Worm (Caenorhabditis elegans) whole organism, late embryonic: Measurements from ENCODE around the gene snf-6.

ENCODE experiments used
- K02D7.2 ChIP-seq: sonication (generic microtip); optimal IDR thresholded peaks from 2 replicates; lab custom pipeline; 2017; ENCODE audit warnings: mild to moderate bottlenecking, missing genetic modification characterization, missing compliant biosample characterization
- K09A11.1 ChIP-seq: sonication (generic microtip); optimal IDR thresholded peaks from 2 replicates; lab custom pipeline; 2017; ENCODE audit warnings: antibody characterized with exemption, mild to moderate bottlenecking, missing genetic modification characterization, missing compliant biosample characterization; ENCODE audit not compliant: insufficient read depth
- Y22D7AL.16 ChIP-seq: sonication (generic microtip); optimal IDR thresholded peaks from 2 replicates; lab custom pipeline; 2016; ENCODE audit warnings: missing genetic modification characterization, missing compliant biosample characterization
- ceh-14 ChIP-seq: sonication (generic microtip); optimal IDR thresholded peaks from 2 replicates; lab custom pipeline; 2016; ENCODE audit warnings: missing genotype, missing genetic modification characterization, missing compliant biosample characterization
- ceh-19 ChIP-seq: fragments of 200-800 bp; sonication (Bioruptor generic); optimal IDR thresholded peaks from 2 replicates; lab custom pipeline; 2018; ENCODE audit warnings: mild to moderate bottlenecking, missing genetic modification characterization, missing compliant biosample characterization
- ceh-2 ChIP-seq: sonication (generic microtip); optimal IDR thresholded peaks from 2 replicates; lab custom pipeline; 2016; ENCODE audit warnings: missing genotype, missing genetic modification characterization, missing compliant biosample characterization
- ceh-24 ChIP-seq: sonication (generic microtip); optimal IDR thresholded peaks from 2 replicates; lab custom pipeline; 2016; ENCODE audit warnings: mild to moderate bottlenecking, missing genetic modification characterization, missing compliant biosample characterization
- ceh-48 ChIP-seq: sonication (generic microtip); optimal IDR thresholded peaks from 2 replicates; lab custom pipeline; 2016; ENCODE audit warnings: missing genetic modification characterization, inconsistent platforms, missing compliant biosample characterization
- ceh-6 ChIP-seq: fragments of 200-800 bp; sonication (Bioruptor generic); optimal IDR thresholded peaks from 2 replicates; lab custom pipeline; 2018; ENCODE audit warnings: mild to moderate bottlenecking, missing genetic modification characterization, missing compliant biosample characterization
- ceh-9 ChIP-seq: sonication (generic microtip); optimal IDR thresholded peaks from 2 replicates; lab custom pipeline; 2016; ENCODE audit warnings: mild to moderate bottlenecking, missing genetic modification characterization, inconsistent platforms, missing compliant biosample characterization
- che-1 ChIP-seq: sonication (generic microtip); optimal IDR thresholded peaks from 2 replicates; lab custom pipeline; 2016; ENCODE audit warnings: mild to moderate bottlenecking, missing genetic modification characterization, missing compliant biosample characterization
- dve-1 ChIP-seq: sonication (generic microtip); optimal IDR thresholded peaks from 2 replicates; lab custom pipeline; 2017; ENCODE audit warnings: antibody characterized with exemption, mild to moderate bottlenecking, missing genetic modification characterization, missing compliant biosample characterization
- elt-2 ChIP-seq: sonication (generic microtip); optimal IDR thresholded peaks from 2 replicates; lab custom pipeline; 2016; ENCODE audit warnings: missing genetic modification reagents, missing genetic modification characterization, missing compliant biosample characterization
- elt-4 ChIP-seq: sonication (generic microtip); optimal IDR thresholded peaks from 2 replicates; lab custom pipeline; 2016; ENCODE audit warnings: missing genetic modification characterization, missing compliant biosample characterization
- ets-4 ChIP-seq: sonication (generic microtip); optimal IDR thresholded peaks from 2 replicates; lab custom pipeline; 2016; ENCODE audit warnings: missing genetic modification characterization, missing compliant biosample characterization
- fax-1 ChIP-seq: sonication (generic microtip); optimal IDR thresholded peaks from 2 replicates; lab custom pipeline; 2016; ENCODE audit warnings: missing genotype, missing genetic modification characterization, missing compliant biosample characterization
- gmeb-2 ChIP-seq: sonication (generic microtip); optimal IDR thresholded peaks from 2 replicates; lab custom pipeline; 2016; ENCODE audit warnings: missing genetic modification characterization, inconsistent platforms, missing compliant biosample characterization
- hlh-13 ChIP-seq: fragments of 200-800 bp; sonication (Bioruptor generic); optimal IDR thresholded peaks from 2 replicates; lab custom pipeline; 2018; ENCODE audit warnings: mild to moderate bottlenecking, missing genetic modification characterization, missing compliant biosample characterization
- mec-3 ChIP-seq: sonication (generic microtip); optimal IDR thresholded peaks from 2 replicates; lab custom pipeline; 2016; ENCODE audit warnings: borderline replicate concordance, missing genetic modification characterization, missing compliant biosample characterization
- nfya-1 ChIP-seq: sonication (generic microtip); optimal IDR thresholded peaks from 2 replicates; lab custom pipeline; 2017; ENCODE audit warnings: missing genetic modification characterization, mild to moderate bottlenecking, missing compliant biosample characterization, antibody characterized with exemption, moderate library complexity
- nhr-11 ChIP-seq: fragments of 150-350 bp; optimal IDR thresholded peaks from 2 replicates; lab custom pipeline; 2014; ENCODE audit warnings: missing biosample characterization, missing genetic modification characterization
- nhr-232 ChIP-seq: sonication (generic microtip); optimal IDR thresholded peaks from 2 replicates; lab custom pipeline; 2016; ENCODE audit warnings: missing genetic modification characterization, missing compliant biosample characterization
- odd-2 ChIP-seq: sonication (generic microtip); optimal IDR thresholded peaks from 2 replicates; lab custom pipeline; 2017; ENCODE audit warnings: antibody characterized with exemption, mild to moderate bottlenecking, missing genetic modification characterization, missing compliant biosample characterization
- pax-1 ChIP-seq: fragments of 150-350 bp; optimal IDR thresholded peaks from 2 replicates; lab custom pipeline; 2014; ENCODE audit warnings: missing biosample characterization, missing genetic modification characterization
- pha-2 ChIP-seq: sonication (generic microtip); optimal IDR thresholded peaks from 2 replicates; lab custom pipeline; 2017; ENCODE audit warnings: mild to moderate bottlenecking, missing genetic modification characterization, missing compliant biosample characterization
- rnt-1 ChIP-seq: sonication (generic microtip); optimal IDR thresholded peaks from 2 replicates; lab custom pipeline; 2016; ENCODE audit warnings: missing genetic modification characterization, missing compliant biosample characterization
- sdc-2 ChIP-seq: sonication (generic microtip); optimal IDR thresholded peaks from 2 replicates; lab custom pipeline; 2016; ENCODE audit warnings: missing genotype, missing genetic modification characterization, missing compliant biosample characterization
- sox-4 ChIP-seq: sonication (generic microtip); optimal IDR thresholded peaks from 2 replicates; lab custom pipeline; 2017; ENCODE audit warnings: mild to moderate bottlenecking, missing genetic modification characterization, inconsistent platforms, missing compliant biosample characterization
- syd-9 ChIP-seq: sonication (generic microtip); optimal IDR thresholded peaks from 2 replicates; lab custom pipeline; 2016; ENCODE audit warnings: mild to moderate bottlenecking, missing genetic modification characterization, moderate library complexity, missing compliant biosample characterization
- ttx-3 ChIP-seq: sonication (generic microtip); optimal IDR thresholded peaks from 2 replicates; lab custom pipeline; 2016; ENCODE audit warnings: missing genetic modification reagents, missing genetic modification characterization, missing compliant biosample characterization
- unc-42 ChIP-seq: sonication (generic microtip); optimal IDR thresholded peaks from 2 replicates; lab custom pipeline; 2016; ENCODE audit warnings: missing genotype, missing genetic modification characterization, missing compliant biosample characterization
- unc-86 ChIP-seq: sonication (generic microtip); optimal IDR thresholded peaks from 2 replicates; lab custom pipeline; 2016; ENCODE audit warnings: missing genetic modification characterization, missing compliant biosample characterization
- zip-5 ChIP-seq: sonication (generic microtip); optimal IDR thresholded peaks from 2 replicates; lab custom pipeline; 2016; ENCODE audit warnings: missing genetic modification characterization, missing compliant biosample characterization

snf-6 gene

DNA sequence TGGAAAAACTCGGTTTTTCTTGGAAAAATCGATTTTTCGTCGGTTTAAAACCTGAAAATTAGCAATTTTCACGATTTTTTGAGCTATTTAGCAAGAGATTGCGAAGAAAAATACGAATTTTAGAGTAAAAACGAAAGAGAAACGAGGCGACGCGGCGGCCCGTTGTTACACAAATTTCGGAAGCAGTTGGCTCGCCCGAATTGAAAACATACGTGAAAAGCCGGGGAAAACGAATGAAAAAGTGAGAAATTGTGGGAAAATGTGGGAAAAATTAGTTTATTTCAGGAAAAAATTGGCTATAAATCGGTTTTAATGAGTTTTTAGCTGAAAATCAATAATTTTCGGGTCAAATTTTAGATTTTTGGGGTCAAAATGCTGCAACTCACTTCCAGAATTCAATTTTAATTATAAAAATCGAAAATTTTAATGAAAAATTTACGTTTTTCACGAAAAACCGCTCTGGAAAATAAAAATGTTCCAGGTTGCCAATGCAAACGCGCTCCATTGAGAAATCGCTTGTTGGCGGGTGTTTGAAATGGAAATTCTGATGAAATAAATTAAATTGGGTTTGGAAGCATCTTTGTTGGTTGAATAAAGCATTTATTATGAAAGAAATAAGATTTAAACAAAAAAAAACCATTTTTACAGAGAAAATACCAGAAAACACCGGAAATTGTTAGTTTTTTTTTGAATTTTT lies at the start of gene snf-6:
Gene snf-6, minus strand, starts transcription at position 51 of the 697 bp plus-strand sequence.
- TF ChIP-seq nfya-1 (tag; lab: Kevin White, UChicago), result no peak
- peak; percentile 28 for TF ChIP-seq che-1 (tag; lab: Kevin White, UChicago)
- TF ChIP-seq fax-1, result no peak
- TF ChIP-seq ceh-19, result no peak
- TF ChIP-seq, all 69 proteins: peak for 1

DNA sequence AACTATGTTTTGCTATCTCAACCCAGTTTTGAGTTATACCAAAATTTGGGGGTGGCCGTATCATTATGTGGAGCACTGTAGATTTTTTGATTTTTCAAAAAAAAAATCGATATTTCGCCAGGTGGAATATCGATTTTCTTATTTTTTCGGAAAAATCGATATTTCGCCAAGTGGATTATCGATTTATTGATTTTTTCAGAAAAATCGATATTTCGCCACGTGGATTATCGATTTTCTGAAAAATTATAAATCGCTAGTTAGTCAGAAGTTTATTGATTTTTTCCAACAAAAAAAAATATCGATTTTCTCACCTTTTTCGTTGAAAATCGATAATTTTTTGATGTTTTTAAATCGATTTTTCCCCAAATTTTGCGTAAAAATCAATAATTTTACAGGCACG lies 47.5 kb upstream of the snf-6 start:
- TF ChIP-seq hlh-13, result no peak
- TF ChIP-seq ceh-48, result peak; percentile 80

DNA sequence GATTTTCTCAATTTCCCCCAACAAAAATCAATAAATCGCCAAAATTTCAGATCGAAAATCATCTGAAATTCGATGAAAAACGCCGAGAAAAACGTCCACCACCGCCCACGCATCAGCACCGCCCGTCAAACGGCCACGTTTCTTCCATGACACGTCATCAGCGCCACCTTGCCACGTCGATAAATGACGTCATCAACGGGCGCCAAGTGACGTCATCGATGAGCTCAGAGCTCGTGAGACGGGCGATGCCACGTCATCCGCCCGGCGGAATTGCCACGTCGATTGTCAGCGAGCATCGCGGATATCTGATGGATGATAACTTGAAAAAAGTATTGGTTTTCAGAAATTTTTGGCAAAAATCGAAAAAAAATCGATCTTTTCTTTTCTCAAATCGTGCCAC lies 46.4 kb upstream of the snf-6 start:
- TF ChIP-seq zip-5 (tag; lab: Kevin White, UChicago), result no peak
- no peak for TF ChIP-seq elt-4
- TF ChIP-seq nhr-11, result no peak
- TF ChIP-seq fax-1, result no peak
- TF ChIP-seq syd-9 (tag; lab: Kevin White, UChicago), result no peak
- TF ChIP-seq odd-2 (tag; lab: Kevin White, UChicago), result no peak
- no peak for TF ChIP-seq ttx-3 (tag; lab: Kevin White, UChicago)
- TF ChIP-seq nhr-232 (tag; lab: Kevin White, UChicago), result no peak
- TF ChIP-seq ceh-6 (GFP tag; lab: Kevin White, UChicago), result no peak
- TF ChIP-seq sox-4 (tag; lab: Kevin White, UChicago), result no peak
- TF ChIP-seq K09A11.1 (tag; lab: Kevin White, UChicago), result no peak
- TF ChIP-seq Y22D7AL.16, result no peak
- no peak for TF ChIP-seq elt-2 (tag; lab: Kevin White, UChicago)
- no peak for TF ChIP-seq unc-42 (tag; lab: Kevin White, UChicago)
- TF ChIP-seq nfya-1 (tag; lab: Kevin White, UChicago), result no peak
- no peak for TF ChIP-seq sdc-2 (tag; lab: Kevin White, UChicago)
- no peak for TF ChIP-seq pax-1 (tag; lab: Kevin White, UChicago)
- TF ChIP-seq ets-4 (tag; lab: Kevin White, UChicago), result no peak
- no peak for TF ChIP-seq gmeb-2 (tag; lab: Kevin White, UChicago)

DNA sequence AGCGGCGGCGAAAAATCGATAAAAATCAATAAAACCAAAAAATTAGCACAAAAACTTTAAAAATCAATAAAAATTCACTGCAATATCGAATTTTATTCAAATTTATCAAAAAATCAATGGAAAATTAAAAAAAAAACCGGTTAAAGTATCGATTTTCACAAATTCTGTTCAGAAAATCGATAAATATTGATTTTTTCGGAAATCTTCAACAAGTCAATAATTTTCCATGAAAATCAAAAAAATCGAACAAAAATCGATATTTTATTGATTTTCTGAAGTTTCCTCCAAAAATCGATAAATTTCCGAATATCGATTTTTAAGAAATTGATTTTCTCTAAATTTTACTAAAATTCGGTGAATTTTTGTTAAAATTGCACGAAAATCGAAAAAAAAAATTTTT lies 45.9 kb upstream of the snf-6 start:
- TF ChIP-seq ceh-48 (peak; percentile 59), che-1 (tag; lab: Kevin White, UChicago) (no peak)

DNA sequence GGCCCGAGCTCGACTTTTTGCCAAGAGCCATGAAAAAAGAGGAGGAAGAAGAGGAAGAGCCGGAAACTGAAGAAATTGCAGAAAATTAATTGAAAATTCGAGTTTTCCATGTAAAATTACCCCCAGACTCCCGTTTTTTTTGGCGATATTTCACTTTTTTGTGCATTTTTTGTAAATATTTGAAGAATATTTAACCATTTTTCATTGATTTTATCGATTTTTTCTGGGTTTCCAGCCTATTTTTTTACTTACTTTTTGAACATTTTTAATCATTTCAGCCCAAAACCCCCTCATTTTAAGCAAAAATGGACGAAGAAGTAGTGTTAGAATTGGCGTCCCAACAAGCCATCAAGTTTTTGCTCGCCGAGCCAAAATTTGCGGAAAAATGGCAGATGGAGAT lies 43.8 kb upstream of the snf-6 start, which contains the start of gene Y22D7AL.7:
Gene Y22D7AL.7, plus strand, starts transcription at position 301 of the 400 bp plus-strand sequence.
- TF ChIP-seq zip-5 (tag; lab: Kevin White, UChicago), result no peak
- no peak for TF ChIP-seq K02D7.2
- TF ChIP-seq hlh-13, result no peak
- TF ChIP-seq dve-1 (tag; lab: Kevin White, UChicago), result no peak
- TF ChIP-seq ceh-24, result no peak
- no peak for TF ChIP-seq pha-2 (tag; lab: Kevin White, UChicago)
- no peak for TF ChIP-seq ttx-3 (tag; lab: Kevin White, UChicago)
- no peak for TF ChIP-seq ceh-14 (tag; lab: Kevin White, UChicago)
- no peak for TF ChIP-seq rnt-1 (tag; lab: Kevin White, UChicago)
- TF ChIP-seq nhr-232 (tag; lab: Kevin White, UChicago), result no peak
- no peak for TF ChIP-seq ets-4 (tag; lab: Kevin White, UChicago)
- TF ChIP-seq ceh-6 (GFP tag; lab: Kevin White, UChicago), result no peak
- no peak for TF ChIP-seq mec-3 (tag; lab: Kevin White, UChicago)
- TF ChIP-seq syd-9 (tag; lab: Kevin White, UChicago), result no peak
- no peak for TF ChIP-seq ceh-9 (tag; lab: Kevin White, UChicago)
- no peak for TF ChIP-seq ceh-2 (tag; lab: Kevin White, UChicago)
- TF ChIP-seq unc-86 (tag; lab: Kevin White, UChicago), result no peak
- TF ChIP-seq, all 69 proteins: peak for 0
